Fruit fly (Drosophila melanogaster) whole organism, wandering third instar larva: ENCODE measurements around the gene Kr-h2.

Source experiments
- Abd-B ChIP-seq: fragments of >200 bp; optimal IDR thresholded peaks from 2 replicates; lab custom pipeline; 2017; ENCODE audit warnings: missing biosample characterization, missing genetic modification characterization
- CG32264 ChIP-seq: fragments of 200-800 bp; sonication (Bioruptor generic); optimal IDR thresholded peaks from 2 replicates; lab custom pipeline; 2016; ENCODE audit warnings: missing biosample characterization, missing genetic modification characterization
- CG9705 ChIP-seq: fragments of 200-800 bp; sonication (Bioruptor generic); optimal IDR thresholded peaks from 2 replicates; lab custom pipeline; 2018; ENCODE audit warnings: missing biosample characterization, mild to moderate bottlenecking, missing genetic modification characterization
- CrebA ChIP-seq: fragments of 200-800 bp; sonication (Bioruptor generic); optimal IDR thresholded peaks from 2 replicates; lab custom pipeline; 2016; ENCODE audit warnings: missing biosample characterization, mild to moderate bottlenecking, missing genetic modification characterization, borderline replicate concordance
- Dfd ChIP-seq: fragments of >200 bp; optimal IDR thresholded peaks from 2 replicates; lab custom pipeline; 2017; ENCODE audit warnings: missing biosample characterization, missing genetic modification characterization
- Dif ChIP-seq: fragments of 200-275, 200-300 bp; sonication (Bioruptor generic); optimal IDR thresholded peaks from 2 replicates; lab custom pipeline; 2018; ENCODE audit warnings: missing biosample characterization, missing genetic modification characterization; ENCODE audit not compliant: partially characterized antibody
- GATAd ChIP-seq: sonication (Bioruptor generic); optimal IDR thresholded peaks from 2 replicates; lab custom pipeline; 2016; ENCODE audit warnings: missing biosample characterization, missing genetic modification characterization
- HLH106 ChIP-seq: fragments of 200-800 bp; optimal IDR thresholded peaks from 3 replicates; lab custom pipeline; 2019; ENCODE audit warnings: missing biosample characterization, mild to moderate bottlenecking, missing genetic modification characterization, moderate library complexity
- Hnf4 ChIP-seq: fragments of 200-800 bp; sonication (Bioruptor generic); optimal IDR thresholded peaks from 2 replicates; lab custom pipeline; 2016; ENCODE audit warnings: missing biosample characterization, mild to moderate bottlenecking, missing genetic modification characterization
- Hr78 ChIP-seq: fragments of >200 bp; optimal IDR thresholded peaks from 2 replicates; lab custom pipeline; 2017; ENCODE audit warnings: missing biosample characterization, missing genetic modification characterization
- Hr83 ChIP-seq: fragments of 200-300 bp; sonication (Bioruptor generic); optimal IDR thresholded peaks from 2 replicates; lab custom pipeline; 2016; ENCODE audit warnings: missing biosample characterization, mild to moderate bottlenecking, missing genetic modification characterization, moderate library complexity; ENCODE audit not compliant: poor library complexity, severe bottlenecking
- Jra ChIP-seq: sonication (Bioruptor generic); optimal IDR thresholded peaks from 2 replicates; lab custom pipeline; 2016; ENCODE audit warnings: missing biosample characterization, missing genetic modification characterization
- Mio ChIP-seq: sonication (Bioruptor generic); optimal IDR thresholded peaks from 2 replicates; lab custom pipeline; 2016; ENCODE audit warnings: missing biosample characterization, missing genetic modification characterization
- Myc ChIP-seq: fragments of >200 bp; optimal IDR thresholded peaks from 2 replicates; lab custom pipeline; 2017
- N ChIP-seq: fragments of >200 bp; optimal IDR thresholded peaks from 2 replicates; lab custom pipeline; 2018; ENCODE audit warnings: missing biosample characterization, missing external identifiers, missing genetic modification characterization
- OdsH ChIP-seq: fragments of 200-800 bp; sonication (Bioruptor generic); optimal IDR thresholded peaks from 2 replicates; lab custom pipeline; 2016; ENCODE audit warnings: missing biosample characterization, mild to moderate bottlenecking, missing genetic modification characterization
- Rel ChIP-seq, 2 experiments: fragments of 200-800 bp; sonication (Bioruptor generic) in 1 of 2; optimal IDR thresholded peaks; 2 replicates in 1 of 2; 3 replicates in 1 of 2; lab custom pipeline; 2016 to 2019; ENCODE audit warnings: mild to moderate bottlenecking in 2 of 2, missing biosample characterization in 2 of 2, missing genetic modification characterization in 2 of 2, moderate library complexity in 1 of 2
- Sp1 ChIP-seq: fragments of 200-800 bp; sonication (Bioruptor generic); optimal IDR thresholded peaks from 3 replicates; lab custom pipeline; 2019; ENCODE audit warnings: missing biosample characterization, mild to moderate bottlenecking, missing genetic modification characterization, moderate library complexity
- Vsx2 ChIP-seq: fragments of 200-300, 225-300 bp; sonication (Bioruptor generic); optimal IDR thresholded peaks from 2 replicates; lab custom pipeline; 2018; ENCODE audit warnings: missing biosample characterization, missing genetic modification characterization; ENCODE audit not compliant: partially characterized antibody
- br ChIP-seq: fragments of 200-800 bp; sonication (Bioruptor generic); optimal IDR thresholded peaks from 2 replicates; lab custom pipeline; 2016; ENCODE audit warnings: missing biosample characterization, missing genetic modification characterization
- brk ChIP-seq: fragments of 200-800 bp; sonication (Bioruptor generic); optimal IDR thresholded peaks from 2 replicates; lab custom pipeline; 2016; ENCODE audit warnings: missing biosample characterization, mild to moderate bottlenecking, missing genetic modification characterization
- dl ChIP-seq, 2 experiments: fragments of 175-275, 200-275 bp in 1 of 2; fragments of 200-275 bp in 1 of 2; sonication (Bioruptor generic); optimal IDR thresholded peaks; lab custom pipeline; 2018; ENCODE audit warnings: mild to moderate bottlenecking in 2 of 2, missing biosample characterization in 2 of 2, missing genetic modification characterization in 2 of 2, moderate library complexity in 2 of 2; ENCODE audit not compliant: partially characterized antibody in 2 of 2, insufficient read depth in 1 of 2
- dmrt93B ChIP-seq: fragments of 200-800 bp; sonication (Bioruptor generic); optimal IDR thresholded peaks from 2 replicates; lab custom pipeline; 2018; ENCODE audit warnings: missing biosample characterization, mild to moderate bottlenecking, missing genetic modification characterization
- dsf ChIP-seq: sonication (Bioruptor generic); optimal IDR thresholded peaks from 2 replicates; lab custom pipeline; 2016; ENCODE audit warnings: missing biosample characterization, missing genetic modification characterization, borderline replicate concordance
- ey ChIP-seq: fragments of 200-800 bp; sonication (Bioruptor generic); optimal IDR thresholded peaks from 2 replicates; lab custom pipeline; 2016; ENCODE audit warnings: missing biosample characterization, missing genetic modification characterization
- foxo ChIP-seq, 2 experiments: fragments of 200-800 bp; sonication (Bioruptor generic); optimal IDR thresholded peaks; 2 replicates in 1 of 2; 3 replicates in 1 of 2; lab custom pipeline; 2016 to 2017; ENCODE audit warnings: missing biosample characterization in 2 of 2, missing genetic modification characterization in 2 of 2
- fru ChIP-seq: fragments of 200-800 bp; sonication (Bioruptor generic); optimal IDR thresholded peaks from 3 replicates; lab custom pipeline; 2016; ENCODE audit warnings: missing biosample characterization, mild to moderate bottlenecking, missing genetic modification characterization
- h ChIP-seq: fragments of 200-800 bp; sonication (Bioruptor generic); optimal IDR thresholded peaks from 3 replicates; lab custom pipeline; 2016; ENCODE audit warnings: missing biosample characterization, mild to moderate bottlenecking, missing genetic modification characterization
- jim ChIP-seq: fragments of 175-275, 200-325 bp; sonication (Bioruptor generic); optimal IDR thresholded peaks from 2 replicates; lab custom pipeline; 2016; ENCODE audit warnings: missing biosample characterization, mild to moderate bottlenecking, missing genetic modification characterization
- lola ChIP-seq: fragments of >200 bp; optimal IDR thresholded peaks from 2 replicates; lab custom pipeline; 2017; ENCODE audit warnings: missing biosample characterization, missing genetic modification characterization
- pan ChIP-seq: fragments of >200 bp; optimal IDR thresholded peaks from 2 replicates; lab custom pipeline; 2017
- psq ChIP-seq: fragments of 200-800 bp; sonication (Bioruptor generic); optimal IDR thresholded peaks from 3 replicates; lab custom pipeline; 2017; ENCODE audit warnings: missing biosample characterization, mild to moderate bottlenecking, missing genetic modification characterization, moderate library complexity
- rgr ChIP-seq: fragments of 200-800 bp; sonication (Bioruptor generic); optimal IDR thresholded peaks from 3 replicates; lab custom pipeline; 2016; ENCODE audit warnings: missing biosample characterization, mild to moderate bottlenecking, missing genetic modification characterization
- sage ChIP-seq: fragments of 200-800 bp; sonication (Bioruptor generic); optimal IDR thresholded peaks from 2 replicates; lab custom pipeline; 2016; ENCODE audit warnings: missing biosample characterization, mild to moderate bottlenecking, missing genetic modification characterization
- sv ChIP-seq: fragments of 200-800 bp; sonication (Bioruptor generic); optimal IDR thresholded peaks from 3 replicates; lab custom pipeline; 2016; ENCODE audit warnings: missing biosample characterization, missing genetic modification characterization
- tai ChIP-seq: sonication (Bioruptor generic); optimal IDR thresholded peaks from 2 replicates; lab custom pipeline; 2016; ENCODE audit warnings: missing biosample characterization, missing genetic modification characterization
- usp ChIP-seq: fragments of >200 bp; optimal IDR thresholded peaks from 2 replicates; lab custom pipeline; 2017; ENCODE audit warnings: missing biosample characterization, missing genetic modification characterization
- woc ChIP-seq: sonication (Bioruptor generic); optimal IDR thresholded peaks from 2 replicates; lab custom pipeline; 2016; ENCODE audit warnings: missing biosample characterization, mild to moderate bottlenecking, missing genetic modification characterization

The Kr-h2 gene

DNA sequence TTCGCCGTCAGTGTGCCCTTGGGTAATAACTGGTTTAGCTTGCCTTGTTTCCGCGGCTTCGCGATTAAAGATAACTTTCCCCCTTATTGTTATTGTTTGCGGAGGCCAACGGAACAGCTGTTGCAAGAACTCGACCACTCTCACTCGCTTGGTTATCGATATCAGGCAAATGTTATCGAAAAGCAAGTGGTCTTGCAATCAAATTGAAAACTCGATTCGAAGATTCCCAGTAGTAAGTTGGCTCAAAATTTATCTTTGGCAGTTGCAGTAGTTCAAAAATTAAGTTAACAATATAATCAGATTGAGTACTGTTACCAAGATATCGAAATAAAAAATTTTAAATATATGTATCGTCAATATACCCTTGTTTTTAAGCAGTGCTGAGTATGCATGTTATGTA is 5.0 kb upstream of the Kr-h2 start, which contains the start of the genes Fbw5 and CG9147:
Gene Fbw5 (minus strand): TSS at position 131 of the 400 bp plus-strand sequence.
Gene CG9147 (plus strand): TSS at position 175 of the 400 bp plus-strand sequence.
- peak; percentile 100 for TF ChIP-seq CG32264
- peak; percentile 96 for TF ChIP-seq GATAd (GFP tag; lab: Kevin White, UChicago)
- TF ChIP-seq br (GFP tag; lab: Kevin White, UChicago): peak; percentile 100
- TF ChIP-seq usp: no peak
- peak; percentile 100 for TF ChIP-seq OdsH
- TF ChIP-seq Jra (GFP tag; lab: Kevin White, UChicago): peak; percentile 98
- TF ChIP-seq CG9705 (GFP tag; lab: Kevin White, UChicago): peak; percentile 96
- peak; percentile 99 for TF ChIP-seq sage (GFP tag; lab: Kevin White, UChicago)
- TF ChIP-seq psq (GFP tag; lab: Kevin White, UChicago): peak; percentile 99
- no peak for TF ChIP-seq Myc (lab: Kevin White, UChicago)
- TF ChIP-seq Hnf4: peak; percentile 100
- peak; percentile 100 for TF ChIP-seq woc
- no peak for TF ChIP-seq CrebA (GFP tag; lab: Kevin White, UChicago)
- TF ChIP-seq Hr83 (GFP tag; lab: Kevin White, UChicago): peak; percentile 98
- TF ChIP-seq HLH106 (tag; lab: Kevin White, UChicago): peak; percentile 100
- TF ChIP-seq N (GFP tag; lab: Kevin White, UChicago): no peak
- TF ChIP-seq lola (GFP tag; lab: Kevin White, UChicago): no peak
- no peak for TF ChIP-seq Dfd
- TF ChIP-seq fru (GFP tag; lab: Kevin White, UChicago): peak; percentile 99
- TF ChIP-seq brk: no peak
- peak; percentile 100 for TF ChIP-seq Sp1 (GFP tag; lab: Kevin White, UChicago)
- peak; percentile 97 for TF ChIP-seq dsf (GFP tag; lab: Kevin White, UChicago)
- no peak for TF ChIP-seq Dif (GFP tag; lab: Kevin White, UChicago)
- TF ChIP-seq pan (lab: Kevin White, UChicago): no peak
- peak; percentile 100 for TF ChIP-seq rgr (GFP tag; lab: Kevin White, UChicago)
- no peak for TF ChIP-seq Vsx2 (GFP tag; lab: Kevin White, UChicago)
- peak; percentile 100 for TF ChIP-seq sv (GFP tag; lab: Kevin White, UChicago)
- TF ChIP-seq foxo (GFP tag; optimal IDR thresholded peaks at IDR 0.05; lab: Kevin White, UChicago): peak; percentile 99 to 100
- peak; percentile 74 for TF ChIP-seq jim
- peak; percentile 99 for TF ChIP-seq dmrt93B (GFP tag; lab: Kevin White, UChicago)
- peak; percentile 99 for TF ChIP-seq Rel (GFP tag; optimal IDR thresholded peaks at IDR 0.05; lab: Kevin White, UChicago)
- TF ChIP-seq Rel (tag; optimal IDR thresholded peaks at IDR 0.05; lab: Kevin White, UChicago): peak; percentile 94
- TF ChIP-seq tai: no peak
- TF ChIP-seq dl (GFP tag; optimal IDR thresholded peaks at IDR 0.05; lab: Kevin White, UChicago; ENCODE audit: insufficient read depth in 1 of 2, partially characterized antibody in 2 of 2): no peak
- TF ChIP-seq Mio (GFP tag; lab: Kevin White, UChicago): peak; percentile 95
- peak; percentile 100 for TF ChIP-seq h (GFP tag; lab: Kevin White, UChicago)
- peak; percentile 100 for TF ChIP-seq ey
- no peak for TF ChIP-seq Hr78 (GFP tag; lab: Kevin White, UChicago)
- no peak for TF ChIP-seq Abd-B (GFP tag; lab: Kevin White, UChicago)
- TF ChIP-seq, all 38 proteins: peak for 24

DNA sequence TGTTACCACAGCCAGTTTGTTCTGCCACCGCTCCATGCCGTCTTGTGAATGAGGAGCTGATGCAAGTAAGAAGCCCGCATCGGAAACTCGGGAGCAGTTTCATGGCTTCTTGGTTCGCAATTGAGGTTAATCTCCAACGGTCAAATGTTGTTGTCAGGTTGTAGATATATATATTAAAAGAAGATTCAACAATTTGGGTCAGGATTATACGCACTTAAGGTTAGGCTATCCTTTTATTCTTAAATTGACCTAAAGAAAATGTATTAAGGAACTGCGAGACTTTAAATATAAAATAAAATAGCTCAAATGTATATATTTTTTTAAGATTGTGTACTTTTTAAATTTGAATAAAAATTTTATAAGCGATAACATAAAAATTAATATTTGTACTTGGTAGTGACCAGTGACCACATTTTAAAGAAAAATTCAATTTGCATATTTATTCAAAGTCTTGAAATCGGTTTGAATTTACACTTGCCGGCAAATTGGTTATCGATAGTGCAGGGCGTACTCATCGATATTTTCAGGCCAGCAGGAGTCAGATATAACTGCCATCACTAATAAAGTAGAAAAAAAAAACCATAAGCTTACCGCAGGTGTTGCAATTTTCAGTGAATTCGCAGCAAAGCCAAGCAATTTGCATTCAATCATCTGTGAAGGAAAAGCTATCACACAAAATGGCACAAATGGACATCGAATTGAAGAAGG is 2.1 kb upstream of the Kr-h2 start, which contains the start of the genes CG9150 and Pfdn1:
Gene CG9150 (minus strand): TSS at position 51 of the 708 bp plus-strand sequence.
Gene Pfdn1 (plus strand): TSS at position 536 of the 708 bp plus-strand sequence.
- TF ChIP-seq Hr83 (GFP tag; lab: Kevin White, UChicago) (peak; percentile 71), Hnf4 (peak; percentile 33), h (GFP tag; lab: Kevin White, UChicago) (peak; percentile 11), usp (no peak)
